Fruit fly (Drosophila melanogaster) Kc167 (cell line): ENCODE measurements around the gene Rab9Db.

Experiments
- Myc ChIP-seq: fragments of >200 bp; optimal IDR thresholded peaks from 2 replicates; lab custom pipeline; 2017; ENCODE audit warnings: missing external identifiers
- Sin3A ChIP-seq: fragments of >200 bp; optimal IDR thresholded peaks from 2 replicates; lab custom pipeline; 2018; ENCODE audit warnings: missing external identifiers
- h ChIP-seq: fragments of >200 bp; optimal IDR thresholded peaks from 3 replicates; lab custom pipeline; 2018; ENCODE audit warnings: missing external identifiers
- insv ChIP-seq: fragments of >200 bp; optimal IDR thresholded peaks from 3 replicates; lab custom pipeline; 2018; ENCODE audit warnings: missing external identifiers
- psq ChIP-seq: fragments of >200 bp; optimal IDR thresholded peaks from 2 replicates; lab custom pipeline; 2017; ENCODE audit warnings: missing external identifiers
- ttk ChIP-seq: sonication (Bioruptor generic); optimal IDR thresholded peaks from 2 replicates; lab custom pipeline; 2017; ENCODE audit warnings: missing external identifiers

Rab9Db gene

dm6 chrX:10586173-10586572 is 36.9 kb downstream of the Rab9Db start:
- TF ChIP-seq h (lab: Kevin White, UChicago) (no peak), Myc (no peak), Sin3A (lab: Kevin White, UChicago) (no peak), psq (lab: Kevin White, UChicago) (no peak), ttk (lab: Kevin White, UChicago) (no peak), insv (lab: Kevin White, UChicago) (no peak)

- no peak for TF ChIP-seq h (lab: Kevin White, UChicago)
- no peak for TF ChIP-seq Myc
- TF ChIP-seq ttk (lab: Kevin White, UChicago): no peak
- no peak for TF ChIP-seq insv (lab: Kevin White, UChicago)
- no peak for TF ChIP-seq Sin3A (lab: Kevin White, UChicago)
- TF ChIP-seq psq (lab: Kevin White, UChicago): no peak
Observed at dm6 chrX:10585158-10585634, 37.8 kb downstream of the Rab9Db start, which contains the start of gene spri. Gene spri, minus strand, starts transcription at chrX:10585422.

dm6 chrX:10584461-10584860 is 38.6 kb downstream of the Rab9Db start:
- TF ChIP-seq Myc (no peak), psq (lab: Kevin White, UChicago) (no peak), insv (lab: Kevin White, UChicago) (no peak), Sin3A (lab: Kevin White, UChicago) (no peak), h (lab: Kevin White, UChicago) (no peak), ttk (lab: Kevin White, UChicago) (no peak)

- TF ChIP-seq insv (lab: Kevin White, UChicago) (no peak), ttk (lab: Kevin White, UChicago) (no peak), psq (lab: Kevin White, UChicago) (no peak), h (lab: Kevin White, UChicago) (no peak), Sin3A (lab: Kevin White, UChicago) (no peak), Myc (no peak)
Observed at dm6 chrX:10582064-10582463, 41.0 kb downstream of the Rab9Db start.

- no peak for TF ChIP-seq Myc
- no peak for TF ChIP-seq h (lab: Kevin White, UChicago)
- TF ChIP-seq insv (lab: Kevin White, UChicago): no peak
Observed at dm6 chrX:10581476-10581875, 41.5 kb downstream of the Rab9Db start.

- TF ChIP-seq Sin3A (lab: Kevin White, UChicago): no peak
- TF ChIP-seq ttk (lab: Kevin White, UChicago): no peak
- TF ChIP-seq psq (lab: Kevin White, UChicago): no peak
- no peak for TF ChIP-seq h (lab: Kevin White, UChicago)
- no peak for TF ChIP-seq Myc
- TF ChIP-seq insv (lab: Kevin White, UChicago): no peak
Observed at dm6 chrX:10580459-10581103, 42.4 kb downstream of the Rab9Db start.

- TF ChIP-seq psq (lab: Kevin White, UChicago): no peak
- no peak for TF ChIP-seq insv (lab: Kevin White, UChicago)
- TF ChIP-seq Sin3A (lab: Kevin White, UChicago): no peak
- no peak for TF ChIP-seq Myc
Observed at dm6 chrX:10579569-10579968, 43.5 kb downstream of the Rab9Db start.

- TF ChIP-seq h (lab: Kevin White, UChicago) (no peak), ttk (lab: Kevin White, UChicago) (no peak), insv (lab: Kevin White, UChicago) (no peak), Myc (no peak), Sin3A (lab: Kevin White, UChicago) (no peak), psq (lab: Kevin White, UChicago) (no peak)
Observed at dm6 chrX:10577773-10578172, 45.3 kb downstream of the Rab9Db start.

- TF ChIP-seq Myc (no peak), ttk (lab: Kevin White, UChicago) (no peak), psq (lab: Kevin White, UChicago) (no peak), h (lab: Kevin White, UChicago) (no peak), insv (lab: Kevin White, UChicago) (no peak), Sin3A (lab: Kevin White, UChicago) (no peak)
Observed at dm6 chrX:10576993-10577392, 46.0 kb downstream of the Rab9Db start.

dm6 chrX:10573554-10573953 is 49.5 kb downstream of the Rab9Db start:
- TF ChIP-seq psq (lab: Kevin White, UChicago) (no peak), ttk (lab: Kevin White, UChicago) (no peak), insv (lab: Kevin White, UChicago) (no peak), Myc (no peak), h (lab: Kevin White, UChicago) (no peak), Sin3A (lab: Kevin White, UChicago) (no peak)
